Worm (Caenorhabditis elegans): ENCODE results near the gene bgnt-1.4.

Gene bgnt-1.4

ce11 chrV:4775140-4775539 is 14.4 kb downstream of the bgnt-1.4 start:
- TF ChIP-seq ceh-19 (GFP tag; optimal IDR thresholded peaks at IDR 0.05), result no peak

ce11 chrV:4777388-4777986 is 16.7 kb downstream of the bgnt-1.4 start, which contains the start of gene C18G1.1:
TSS of gene C18G1.1 (plus strand) at chrV:4777960.
- no peak for TF ChIP-seq pqm-1 (tag; optimal IDR thresholded peaks at IDR 0.05)
- TF ChIP-seq ceh-2 (tag; optimal IDR thresholded peaks at IDR 0.05), result no peak
- no peak for TF ChIP-seq ceh-31 (tag; optimal IDR thresholded peaks at IDR 0.05)
- no peak for TF ChIP-seq che-1 (tag; optimal IDR thresholded peaks at IDR 0.05)
- TF ChIP-seq npax-4 (tag; optimal IDR thresholded peaks at IDR 0.05), result no peak
- peak; percentile 92 for TF ChIP-seq unc-55 (GFP tag; optimal IDR thresholded peaks at IDR 0.05)
- TF ChIP-seq unc-42 (tag; optimal IDR thresholded peaks at IDR 0.05), result no peak
- no peak for TF ChIP-seq fkh-6 (tag; optimal IDR thresholded peaks at IDR 0.05)
- TF ChIP-seq ceh-9 (tag; optimal IDR thresholded peaks at IDR 0.05), result no peak
- peak; percentile 44 for TF ChIP-seq rnt-1 (tag; optimal IDR thresholded peaks at IDR 0.05)
- no peak for TF ChIP-seq elt-4 (tag; optimal IDR thresholded peaks at IDR 0.05)
- TF ChIP-seq ceh-24 (tag; optimal IDR thresholded peaks at IDR 0.05), result no peak
- no peak for TF ChIP-seq sox-4 (tag; optimal IDR thresholded peaks at IDR 0.05)
- no peak for TF ChIP-seq pax-1 (tag; optimal IDR thresholded peaks at IDR 0.05)
- TF ChIP-seq mec-3 (tag; optimal IDR thresholded peaks at IDR 0.05; ENCODE audit: borderline replicate concordance), result no peak
- no peak for TF ChIP-seq ceh-6 (GFP tag; optimal IDR thresholded peaks at IDR 0.05)
- no peak for TF ChIP-seq ref-2 (tag; optimal IDR thresholded peaks at IDR 0.05)
- TF ChIP-seq C08G9.2 (tag; optimal IDR thresholded peaks at IDR 0.05), result no peak
- no peak for TF ChIP-seq unc-3 (GFP tag; conservative IDR thresholded peaks at IDR 0.05)
- no peak for TF ChIP-seq unc-3 (tag; optimal IDR thresholded peaks at IDR 0.05)
- TF ChIP-seq gmeb-2 (tag; optimal IDR thresholded peaks at IDR 0.05), result no peak
- TF ChIP-seq zip-5 (tag; optimal IDR thresholded peaks at IDR 0.05), result no peak
- peak; percentile 66 for TF ChIP-seq ceh-18 (tag; optimal IDR thresholded peaks at IDR 0.05)
- TF ChIP-seq hlh-6 (tag; optimal IDR thresholded peaks at IDR 0.05), result no peak
- no peak for TF ChIP-seq pag-3 (tag; optimal IDR thresholded peaks at IDR 0.05; ENCODE audit: borderline replicate concordance)
- no peak for TF ChIP-seq ceh-48 (tag; optimal IDR thresholded peaks at IDR 0.05)

ce11 chrV:4783313-4783712 is 22.5 kb downstream of the bgnt-1.4 start, which contains the start of gene Y60C6A.1:
TSS of gene Y60C6A.1 (plus strand) at chrV:4783613.
- TF ChIP-seq ceh-24 (tag; optimal IDR thresholded peaks at IDR 0.05) (no peak), hlh-6 (tag; optimal IDR thresholded peaks at IDR 0.05) (no peak), unc-3 (GFP tag; conservative IDR thresholded peaks at IDR 0.05) (no peak), unc-3 (tag; optimal IDR thresholded peaks at IDR 0.05) (no peak), ttx-3 (tag; optimal IDR thresholded peaks at IDR 0.05) (no peak), tbx-2 (tag; optimal IDR thresholded peaks at IDR 0.05) (no peak), tbx-7 (tag; optimal IDR thresholded peaks at IDR 0.05) (no peak), unc-86 (tag; optimal IDR thresholded peaks at IDR 0.05) (no peak), pha-4 (tag; optimal IDR thresholded peaks at IDR 0.05) (no peak), fkh-10 (GFP tag; optimal IDR thresholded peaks at IDR 0.05) (no peak), ahr-1 (tag; optimal IDR thresholded peaks at IDR 0.05) (no peak), unc-42 (tag; optimal IDR thresholded peaks at IDR 0.05) (no peak), nhr-11 (tag; optimal IDR thresholded peaks at IDR 0.05) (no peak), nfya-1 (tag; optimal IDR thresholded peaks at IDR 0.05) (no peak), fkh-6 (tag; optimal IDR thresholded peaks at IDR 0.05) (no peak), pros-1 (tag; optimal IDR thresholded peaks at IDR 0.05) (no peak), dmd-4 (tag; optimal IDR thresholded peaks at IDR 0.05; ENCODE audit: borderline replicate concordance) (no peak), ama-1 (optimal IDR thresholded peaks at IDR 0.05) (no peak), ets-4 (tag; optimal IDR thresholded peaks at IDR 0.05) (no peak)

All from whole organism, late embryonic.